Worm (Caenorhabditis elegans) whole organism, late embryonic: ENCODE results near the gene Y26E6A.3.

Experiments
- C08G9.2 ChIP-seq: sonication (generic microtip); optimal IDR thresholded peaks from 2 replicates; lab custom pipeline; 2016; ENCODE audit warnings: mild to moderate bottlenecking, missing genetic modification characterization, moderate library complexity, missing compliant biosample characterization
- C38D4.7 ChIP-seq: fragments of 200-800 bp; sonication (Bioruptor generic); optimal IDR thresholded peaks from 2 replicates; lab custom pipeline; 2018; ENCODE audit warnings: mild to moderate bottlenecking, missing genetic modification characterization, moderate library complexity, missing compliant biosample characterization
- F13H6.1 ChIP-seq: sonication (generic microtip); optimal IDR thresholded peaks from 2 replicates; lab custom pipeline; 2016; ENCODE audit warnings: missing genetic modification characterization, missing compliant biosample characterization
- K02D7.2 ChIP-seq: sonication (generic microtip); optimal IDR thresholded peaks from 2 replicates; lab custom pipeline; 2017; ENCODE audit warnings: mild to moderate bottlenecking, missing genetic modification characterization, missing compliant biosample characterization
- K09A11.1 ChIP-seq: sonication (generic microtip); optimal IDR thresholded peaks from 2 replicates; lab custom pipeline; 2017; ENCODE audit warnings: antibody characterized with exemption, mild to moderate bottlenecking, missing genetic modification characterization, missing compliant biosample characterization; ENCODE audit not compliant: insufficient read depth
- ahr-1 ChIP-seq: sonication (generic microtip); optimal IDR thresholded peaks from 2 replicates; lab custom pipeline; 2016; ENCODE audit warnings: missing genetic modification characterization, missing compliant biosample characterization
- ceh-14 ChIP-seq: sonication (generic microtip); optimal IDR thresholded peaks from 2 replicates; lab custom pipeline; 2016; ENCODE audit warnings: missing genotype, missing genetic modification characterization, missing compliant biosample characterization
- ceh-2 ChIP-seq: sonication (generic microtip); optimal IDR thresholded peaks from 2 replicates; lab custom pipeline; 2016; ENCODE audit warnings: missing genotype, missing genetic modification characterization, missing compliant biosample characterization
- ceh-22 ChIP-seq: sonication (generic microtip); optimal IDR thresholded peaks from 2 replicates; lab custom pipeline; 2017; ENCODE audit warnings: missing biosample characterization, missing genetic modification characterization
- ceh-24 ChIP-seq: sonication (generic microtip); optimal IDR thresholded peaks from 2 replicates; lab custom pipeline; 2016; ENCODE audit warnings: mild to moderate bottlenecking, missing genetic modification characterization, missing compliant biosample characterization
- ceh-31 ChIP-seq: sonication (generic microtip); optimal IDR thresholded peaks from 2 replicates; lab custom pipeline; 2016; ENCODE audit warnings: missing genetic modification characterization, missing compliant biosample characterization
- ceh-34 ChIP-seq: sonication (generic microtip); optimal IDR thresholded peaks from 2 replicates; lab custom pipeline; 2016; ENCODE audit warnings: mild to moderate bottlenecking, missing genetic modification characterization, missing compliant biosample characterization
- ceh-9 ChIP-seq: sonication (generic microtip); optimal IDR thresholded peaks from 2 replicates; lab custom pipeline; 2016; ENCODE audit warnings: mild to moderate bottlenecking, missing genetic modification characterization, inconsistent platforms, missing compliant biosample characterization
- dmd-4 ChIP-seq: sonication (generic microtip); optimal IDR thresholded peaks from 2 replicates; lab custom pipeline; 2016; ENCODE audit warnings: borderline replicate concordance, missing genetic modification characterization, missing compliant biosample characterization
- dve-1 ChIP-seq: sonication (generic microtip); optimal IDR thresholded peaks from 2 replicates; lab custom pipeline; 2017; ENCODE audit warnings: antibody characterized with exemption, mild to moderate bottlenecking, missing genetic modification characterization, missing compliant biosample characterization
- elt-2 ChIP-seq: sonication (generic microtip); optimal IDR thresholded peaks from 2 replicates; lab custom pipeline; 2016; ENCODE audit warnings: missing genetic modification reagents, missing genetic modification characterization, missing compliant biosample characterization
- eyg-1 ChIP-seq: sonication (generic microtip); optimal IDR thresholded peaks from 2 replicates; lab custom pipeline; 2016; ENCODE audit warnings: missing genotype, missing genetic modification characterization, missing compliant biosample characterization
- fax-1 ChIP-seq: sonication (generic microtip); optimal IDR thresholded peaks from 2 replicates; lab custom pipeline; 2016; ENCODE audit warnings: missing genotype, missing genetic modification characterization, missing compliant biosample characterization
- gmeb-2 ChIP-seq: sonication (generic microtip); optimal IDR thresholded peaks from 2 replicates; lab custom pipeline; 2016; ENCODE audit warnings: missing genetic modification characterization, inconsistent platforms, missing compliant biosample characterization
- hlh-13 ChIP-seq: fragments of 200-800 bp; sonication (Bioruptor generic); optimal IDR thresholded peaks from 2 replicates; lab custom pipeline; 2018; ENCODE audit warnings: mild to moderate bottlenecking, missing genetic modification characterization, missing compliant biosample characterization
- hlh-15 ChIP-seq: sonication (generic microtip); optimal IDR thresholded peaks from 2 replicates; lab custom pipeline; 2016; ENCODE audit warnings: missing genetic modification characterization, missing compliant biosample characterization
- hlh-30 ChIP-seq: sonication (generic microtip); optimal IDR thresholded peaks from 2 replicates; lab custom pipeline; 2017; ENCODE audit warnings: antibody characterized with exemption, missing genetic modification characterization, missing compliant biosample characterization; ENCODE audit not compliant: insufficient read depth
- hlh-6 ChIP-seq: sonication (generic microtip); optimal IDR thresholded peaks from 2 replicates; lab custom pipeline; 2016; ENCODE audit warnings: missing genotype, missing genetic modification characterization, missing compliant biosample characterization
- lim-6 ChIP-seq: sonication (generic microtip); optimal IDR thresholded peaks from 2 replicates; lab custom pipeline; 2016; ENCODE audit warnings: missing genetic modification characterization, missing compliant biosample characterization
- lin-11 ChIP-seq: fragments of 200-800 bp; sonication (Bioruptor generic); optimal IDR thresholded peaks from 2 replicates; lab custom pipeline; 2018; ENCODE audit warnings: mild to moderate bottlenecking, missing genetic modification characterization, missing compliant biosample characterization
- madf-2 ChIP-seq: sonication (generic microtip); optimal IDR thresholded peaks from 2 replicates; lab custom pipeline; 2017; ENCODE audit warnings: missing genetic modification characterization, missing compliant biosample characterization
- mec-3 ChIP-seq: sonication (generic microtip); optimal IDR thresholded peaks from 2 replicates; lab custom pipeline; 2016; ENCODE audit warnings: borderline replicate concordance, missing genetic modification characterization, missing compliant biosample characterization
- nfya-1 ChIP-seq: sonication (generic microtip); optimal IDR thresholded peaks from 2 replicates; lab custom pipeline; 2017; ENCODE audit warnings: missing genetic modification characterization, mild to moderate bottlenecking, missing compliant biosample characterization, antibody characterized with exemption, moderate library complexity
- nhr-232 ChIP-seq: sonication (generic microtip); optimal IDR thresholded peaks from 2 replicates; lab custom pipeline; 2016; ENCODE audit warnings: missing genetic modification characterization, missing compliant biosample characterization
- odd-2 ChIP-seq: sonication (generic microtip); optimal IDR thresholded peaks from 2 replicates; lab custom pipeline; 2017; ENCODE audit warnings: antibody characterized with exemption, mild to moderate bottlenecking, missing genetic modification characterization, missing compliant biosample characterization
- pax-1 ChIP-seq: fragments of 150-350 bp; optimal IDR thresholded peaks from 2 replicates; lab custom pipeline; 2014; ENCODE audit warnings: missing biosample characterization, missing genetic modification characterization
- pha-2 ChIP-seq: sonication (generic microtip); optimal IDR thresholded peaks from 2 replicates; lab custom pipeline; 2017; ENCODE audit warnings: mild to moderate bottlenecking, missing genetic modification characterization, missing compliant biosample characterization
- pha-4 ChIP-seq: fragments of 150-350 bp; optimal IDR thresholded peaks from 2 replicates; lab custom pipeline; 2018; ENCODE audit warnings: missing biosample characterization, missing genetic modification reagents, missing genetic modification characterization
- rnt-1 ChIP-seq: sonication (generic microtip); optimal IDR thresholded peaks from 2 replicates; lab custom pipeline; 2016; ENCODE audit warnings: missing genetic modification characterization, missing compliant biosample characterization
- sdc-2 ChIP-seq: sonication (generic microtip); optimal IDR thresholded peaks from 2 replicates; lab custom pipeline; 2016; ENCODE audit warnings: missing genotype, missing genetic modification characterization, missing compliant biosample characterization
- sox-2 ChIP-seq: fragments of 200-800 bp; sonication (Bioruptor generic); IDR thresholded peaks from 2 replicates; pipeline ENCODE4 v1.3.6; 2022; ENCODE audit warnings: missing genetic modification reagents, missing genetic modification characterization, missing compliant biosample characterization
- syd-9 ChIP-seq: sonication (generic microtip); optimal IDR thresholded peaks from 2 replicates; lab custom pipeline; 2016; ENCODE audit warnings: mild to moderate bottlenecking, missing genetic modification characterization, moderate library complexity, missing compliant biosample characterization
- tbx-2 ChIP-seq: sonication (generic microtip); optimal IDR thresholded peaks from 2 replicates; lab custom pipeline; 2016; ENCODE audit warnings: missing genetic modification characterization, missing compliant biosample characterization
- tbx-7 ChIP-seq: sonication (generic microtip); optimal IDR thresholded peaks from 2 replicates; lab custom pipeline; 2016; ENCODE audit warnings: missing genotype, missing genetic modification characterization, missing compliant biosample characterization
- ttx-3 ChIP-seq: sonication (generic microtip); optimal IDR thresholded peaks from 2 replicates; lab custom pipeline; 2016; ENCODE audit warnings: missing genetic modification reagents, missing genetic modification characterization, missing compliant biosample characterization
- unc-3 ChIP-seq, 2 experiments: fragments of 200-800 bp in 1 of 2; sonication (Bioruptor generic) in 1 of 2; sonication (generic microtip) in 1 of 2; conservative IDR thresholded peaks in 1 of 2; optimal IDR thresholded peaks in 1 of 2; 2 replicates each; pipeline versions ENCODE4 v1.3.6 to Lab custom; 2016 to 2022; ENCODE audit warnings: missing compliant biosample characterization in 2 of 2, missing genetic modification characterization in 2 of 2, missing genetic modification reagents in 1 of 2
- unc-42 ChIP-seq: sonication (generic microtip); optimal IDR thresholded peaks from 2 replicates; lab custom pipeline; 2016; ENCODE audit warnings: missing genotype, missing genetic modification characterization, missing compliant biosample characterization
- unc-55 ChIP-seq: sonication (generic microtip); optimal IDR thresholded peaks from 2 replicates; lab custom pipeline; 2017; ENCODE audit warnings: missing biosample characterization, missing genetic modification reagents, missing genetic modification characterization
- unc-86 ChIP-seq: sonication (generic microtip); optimal IDR thresholded peaks from 2 replicates; lab custom pipeline; 2016; ENCODE audit warnings: missing genetic modification characterization, missing compliant biosample characterization
- zip-5 ChIP-seq: sonication (generic microtip); optimal IDR thresholded peaks from 2 replicates; lab custom pipeline; 2016; ENCODE audit warnings: missing genetic modification characterization, missing compliant biosample characterization

Y26E6A.3 gene

DNA sequence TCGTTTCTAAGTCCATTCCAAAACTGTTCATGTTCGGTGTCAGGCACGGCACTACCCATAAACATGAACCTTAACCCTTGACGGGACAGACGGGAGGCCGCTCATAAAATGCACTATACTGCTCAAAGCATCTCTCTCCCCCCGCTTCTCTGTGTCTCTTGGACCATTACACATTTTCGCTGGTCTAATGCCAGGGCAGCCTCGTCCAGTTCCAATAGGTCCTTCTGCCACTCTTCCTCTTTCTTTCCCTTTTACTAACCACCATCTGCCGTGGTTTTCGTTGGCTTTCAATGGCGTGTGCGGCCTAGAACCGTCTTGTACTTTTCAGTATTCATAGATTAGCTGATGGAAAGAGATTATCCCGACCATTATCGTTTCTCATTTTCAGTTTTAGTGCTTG lies 38.4 kb upstream of the Y26E6A.3 start (continued):
- no peak for TF ChIP-seq C38D4.7 (GFP tag; lab: Kevin White, UChicago)
- no peak for TF ChIP-seq nhr-232 (tag; lab: Kevin White, UChicago)
- peak; percentile 53 for TF ChIP-seq sdc-2 (tag; lab: Kevin White, UChicago)
- no peak for TF ChIP-seq eyg-1

ce11 chrX:13946693-13947583 lies 37.2 kb upstream of the Y26E6A.3 start:
- TF ChIP-seq elt-2 (peak; percentile 53), mec-3 (tag; lab: Kevin White, UChicago) (no peak)

DNA sequence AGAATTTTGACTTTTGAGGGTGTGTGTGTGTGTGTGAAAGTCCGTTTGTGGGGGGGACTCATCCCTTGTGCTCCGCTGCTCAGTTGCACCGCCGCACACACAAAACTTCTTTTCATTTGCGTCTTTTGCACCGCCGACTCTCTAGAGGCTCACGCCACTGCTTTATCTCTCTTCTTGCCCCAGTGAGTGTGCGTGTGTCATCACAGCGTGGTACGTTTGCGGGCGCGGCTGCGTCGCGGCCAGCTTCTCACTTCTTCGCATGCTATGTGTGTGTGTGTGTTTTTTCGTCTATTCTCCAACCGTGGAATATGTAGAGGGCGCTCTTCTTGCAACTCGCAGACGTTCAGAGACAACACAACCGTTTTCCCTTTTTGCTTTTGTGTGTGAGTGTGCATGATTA lies 35.8 kb upstream of the Y26E6A.3 start:
- TF ChIP-seq unc-3 (GFP tag; conservative IDR thresholded peaks at IDR 0.05; lab: Robert Waterston, UW) (no peak), unc-3 (tag; optimal IDR thresholded peaks at IDR 0.05; lab: Kevin White, UChicago) (no peak), lin-11 (tag; lab: Kevin White, UChicago) (no peak), dmd-4 (tag; lab: Kevin White, UChicago) (peak; percentile 13), hlh-13 (GFP tag; lab: Kevin White, UChicago) (no peak), tbx-2 (tag; lab: Kevin White, UChicago) (peak; percentile 72), sox-2 (no peak), ceh-14 (peak; percentile 79), hlh-6 (no peak), ceh-34 (tag; lab: Kevin White, UChicago) (peak; percentile 31), ceh-9 (no peak), nfya-1 (peak; percentile 62), zip-5 (tag; lab: Kevin White, UChicago) (no peak), ceh-31 (tag; lab: Kevin White, UChicago) (peak; percentile 68), ahr-1 (no peak), rnt-1 (tag; lab: Kevin White, UChicago) (peak; percentile 76), mec-3 (tag; lab: Kevin White, UChicago) (no peak), F13H6.1 (tag; lab: Kevin White, UChicago) (peak; percentile 43), ceh-2 (tag; lab: Kevin White, UChicago) (no peak), pha-4 (tag; lab: Kevin White, UChicago) (no peak), unc-42 (tag; lab: Kevin White, UChicago) (peak; percentile 55), eyg-1 (no peak), sdc-2 (tag; lab: Kevin White, UChicago) (peak; percentile 52), unc-86 (tag; lab: Kevin White, UChicago) (no peak), K09A11.1 (no peak), ttx-3 (tag; lab: Kevin White, UChicago) (no peak), pax-1 (tag; lab: Kevin White, UChicago) (no peak), C08G9.2 (tag; lab: Kevin White, UChicago) (peak; percentile 6), madf-2 (tag; lab: Kevin White, UChicago) (peak; percentile 9), ceh-22 (tag; lab: Kevin White, UChicago) (no peak), unc-55 (GFP tag; lab: Kevin White, UChicago) (no peak), fax-1 (tag; lab: Kevin White, UChicago) (no peak), pha-2 (tag; lab: Kevin White, UChicago) (peak; percentile 47), gmeb-2 (tag; lab: Kevin White, UChicago) (peak; percentile 5), K02D7.2 (tag; lab: Kevin White, UChicago) (no peak), syd-9 (tag; lab: Kevin White, UChicago) (peak; percentile 12), elt-2 (no peak), hlh-30 (no peak), C38D4.7 (GFP tag; lab: Kevin White, UChicago) (no peak), hlh-15 (tag; lab: Kevin White, UChicago) (no peak), ceh-24 (tag; lab: Kevin White, UChicago) (no peak), tbx-7 (tag; lab: Kevin White, UChicago) (no peak), odd-2 (tag; lab: Kevin White, UChicago) (no peak), lim-6 (tag; lab: Kevin White, UChicago) (no peak), dve-1 (tag; lab: Kevin White, UChicago) (no peak)
